Worm (Caenorhabditis elegans) whole organism, L1 larva: ENCODE measurements around the gene C55C3.7.

Experiments used
- C16A3.4 ChIP-seq: fragments of 150-350 bp; optimal IDR thresholded peaks from 2 replicates; lab custom pipeline; 2014; ENCODE audit warnings: missing biosample characterization, missing genetic modification characterization
- C34B4.2 ChIP-seq: sonication (generic microtip); optimal IDR thresholded peaks from 2 replicates; lab custom pipeline; 2017; ENCODE audit warnings: mild to moderate bottlenecking, missing genetic modification characterization, missing compliant biosample characterization
- F16B12.6 ChIP-seq: fragments of 150-350 bp; optimal IDR thresholded peaks from 2 replicates; lab custom pipeline; 2014; ENCODE audit warnings: missing biosample characterization, missing genetic modification characterization
- alr-1 ChIP-seq: fragments of 200-800 bp; sonication (Bioruptor generic); optimal IDR thresholded peaks from 2 replicates; lab custom pipeline; 2018; ENCODE audit warnings: borderline replicate concordance, mild to moderate bottlenecking, missing genetic modification characterization, missing compliant biosample characterization
- aly-2 ChIP-seq: fragments of 150-350 bp; optimal IDR thresholded peaks from 2 replicates; lab custom pipeline; 2014; ENCODE audit warnings: missing biosample characterization, missing genetic modification characterization
- ama-1 ChIP-seq: fragments of 150-350 bp; optimal IDR thresholded peaks from 2 replicates; lab custom pipeline; 2014
- blmp-1 ChIP-seq: fragments of 150-350 bp; optimal IDR thresholded peaks from 2 replicates; lab custom pipeline; 2014; ENCODE audit warnings: missing biosample characterization, missing genetic modification characterization
- ceh-8 ChIP-seq: fragments of 200-800 bp; sonication (Bioruptor generic); optimal IDR thresholded peaks from 2 replicates; lab custom pipeline; 2018; ENCODE audit warnings: mild to moderate bottlenecking, missing genetic modification characterization, moderate library complexity, missing compliant biosample characterization
- ceh-82 ChIP-seq, 3 experiments: fragments of 150-350 bp in 1 of 3; sonication (generic microtip) in 2 of 3; optimal IDR thresholded peaks; 2 replicates each; lab custom pipeline; 2014 to 2017; ENCODE audit warnings: missing biosample characterization in 3 of 3, missing genetic modification characterization in 3 of 3
- ceh-88 ChIP-seq: fragments of 200-800 bp; sonication (Bioruptor generic); IDR thresholded peaks from 2 replicates; pipeline ENCODE4 v1.3.6; 2022; ENCODE audit warnings: missing genetic modification characterization, missing compliant biosample characterization
- ceh-90 ChIP-seq: sonication (generic microtip); optimal IDR thresholded peaks from 2 replicates; lab custom pipeline; 2016; ENCODE audit warnings: missing genetic modification characterization, missing compliant biosample characterization
- elt-2 ChIP-seq: sonication (generic microtip); optimal IDR thresholded peaks from 2 replicates; lab custom pipeline; 2016; ENCODE audit warnings: missing genetic modification characterization, mild to moderate bottlenecking, inconsistent platforms, missing compliant biosample characterization, missing genetic modification reagents
- elt-3 ChIP-seq, 6 experiments: fragments of 150-350 bp in 1 of 6; sonication (generic microtip); optimal IDR thresholded peaks; 2 replicates each; lab custom pipeline; 2017 to 2018; ENCODE audit warnings: missing biosample characterization in 6 of 6, missing genetic modification characterization in 6 of 6, inconsistent platforms in 1 of 6
- ets-5 ChIP-seq: fragments of 200-800 bp; sonication (Bioruptor generic); IDR thresholded peaks from 2 replicates; pipeline ENCODE4 v1.3.6; 2022; ENCODE audit warnings: missing genetic modification characterization, missing compliant biosample characterization
- fkh-4 ChIP-seq: sonication (generic microtip); optimal IDR thresholded peaks from 2 replicates; lab custom pipeline; 2016; ENCODE audit warnings: missing compliant biosample characterization, missing genetic modification characterization, borderline replicate concordance
- fkh-8 ChIP-seq: sonication (generic microtip); optimal IDR thresholded peaks from 2 replicates; lab custom pipeline; 2016; ENCODE audit warnings: mild to moderate bottlenecking, missing genetic modification characterization, missing compliant biosample characterization
- grh-1 ChIP-seq: fragments of 200-800 bp; sonication (Bioruptor generic); IDR thresholded peaks from 2 replicates; pipeline ENCODE4 v1.3.6; 2022; ENCODE audit warnings: missing genetic modification reagents, missing genetic modification characterization, missing compliant biosample characterization
- hlh-17 ChIP-seq: fragments of 200-800 bp; sonication (Bioruptor generic); optimal IDR thresholded peaks from 2 replicates; lab custom pipeline; 2018; ENCODE audit warnings: missing genetic modification characterization, mild to moderate bottlenecking, missing compliant biosample characterization, moderate library complexity, borderline replicate concordance
- hpl-2 ChIP-seq: fragments of 150-350 bp; optimal IDR thresholded peaks from 2 replicates; lab custom pipeline; 2014; ENCODE audit warnings: missing biosample characterization, missing genetic modification reagents, missing genetic modification characterization
- irx-1 ChIP-seq: sonication (generic microtip); optimal IDR thresholded peaks from 2 replicates; lab custom pipeline; 2016; ENCODE audit warnings: missing genetic modification characterization, missing compliant biosample characterization
- isw-1 ChIP-seq: fragments of 200-800 bp; sonication (Bioruptor generic); IDR thresholded peaks from 2 replicates; pipeline ENCODE4 v1.3.6; 2022; ENCODE audit warnings: missing genetic modification characterization, missing compliant biosample characterization
- jun-1 ChIP-seq: fragments of 150-350 bp; optimal IDR thresholded peaks from 2 replicates; lab custom pipeline; 2014; ENCODE audit warnings: missing biosample characterization, missing genetic modification reagents, missing genetic modification characterization
- lin-13 ChIP-seq: fragments of 150-350 bp; optimal IDR thresholded peaks from 2 replicates; lab custom pipeline; 2014; ENCODE audit warnings: missing biosample characterization, missing genetic modification reagents, missing genetic modification characterization
- lin-14 ChIP-seq: fragments of 200-800 bp; sonication (Bioruptor generic); optimal IDR thresholded peaks from 2 replicates; lab custom pipeline; 2018; ENCODE audit warnings: mild to moderate bottlenecking, missing genetic modification characterization, moderate library complexity, missing compliant biosample characterization
- lin-15B ChIP-seq: fragments of 150-350 bp; sonication (generic microtip); optimal IDR thresholded peaks from 3 replicates; lab custom pipeline; 2014; ENCODE audit warnings: missing biosample characterization, missing genetic modification characterization
- lir-3 ChIP-seq: sonication (generic microtip); optimal IDR thresholded peaks from 2 replicates; lab custom pipeline; 2016; ENCODE audit warnings: mild to moderate bottlenecking, missing genetic modification characterization, moderate library complexity, missing compliant biosample characterization; ENCODE audit not compliant: poor library complexity
- lsy-2 ChIP-seq, 2 experiments: fragments of 150-350 bp; optimal IDR thresholded peaks; 2 replicates each; lab custom pipeline; 2014; ENCODE audit warnings: missing biosample characterization in 2 of 2, missing genetic modification characterization in 2 of 2
- mdl-1 ChIP-seq, 2 experiments: fragments of 150-350 bp; optimal IDR thresholded peaks; 2 replicates each; lab custom pipeline; 2014 to 2017; ENCODE audit warnings: missing biosample characterization in 2 of 2, missing genetic modification characterization in 2 of 2, inconsistent platforms in 1 of 2
- mep-1 ChIP-seq: fragments of 150-350 bp; optimal IDR thresholded peaks from 2 replicates; lab custom pipeline; 2014; ENCODE audit warnings: missing biosample characterization, missing genetic modification characterization
- nhr-11 ChIP-seq: fragments of 150-350 bp; optimal IDR thresholded peaks from 2 replicates; lab custom pipeline; 2014; ENCODE audit warnings: missing biosample characterization, missing genetic modification characterization
- nhr-12 ChIP-seq: sonication (generic microtip); optimal IDR thresholded peaks from 2 replicates; lab custom pipeline; 2017; ENCODE audit warnings: missing biosample characterization, missing genetic modification characterization
- nhr-19 ChIP-seq: fragments of 200-800 bp; sonication (Bioruptor generic); conservative IDR thresholded peaks from 2 replicates; pipeline ENCODE4 v1.3.6; 2022; ENCODE audit warnings: missing genetic modification characterization, missing compliant biosample characterization
- nhr-237 ChIP-seq: fragments of 150-350 bp; optimal IDR thresholded peaks from 2 replicates; lab custom pipeline; 2014; ENCODE audit warnings: missing biosample characterization, missing genetic modification characterization
- nhr-28 ChIP-seq: fragments of 150-350 bp; optimal IDR thresholded peaks from 2 replicates; lab custom pipeline; 2014; ENCODE audit warnings: missing biosample characterization, missing genetic modification characterization
- nhr-71 ChIP-seq: sonication (generic microtip); optimal IDR thresholded peaks from 2 replicates; lab custom pipeline; 2016; ENCODE audit warnings: mild to moderate bottlenecking, missing genetic modification characterization, moderate library complexity, missing compliant biosample characterization
- nhr-76 ChIP-seq: sonication (generic microtip); optimal IDR thresholded peaks from 2 replicates; lab custom pipeline; 2017; ENCODE audit warnings: missing biosample characterization, missing genetic modification characterization
- nhr-77 ChIP-seq: fragments of 150-350 bp; optimal IDR thresholded peaks from 2 replicates; lab custom pipeline; 2014; ENCODE audit warnings: missing biosample characterization, missing genetic modification characterization
- nhr-85 ChIP-seq: sonication (generic microtip); peaks from one replicate; lab custom pipeline; 2016; ENCODE audit warnings: missing genetic modification characterization, inconsistent platforms, missing compliant biosample characterization
- nhr-90 ChIP-seq: sonication (generic microtip); optimal IDR thresholded peaks from 2 replicates; lab custom pipeline; 2016; ENCODE audit warnings: mild to moderate bottlenecking, missing genetic modification characterization, missing compliant biosample characterization; ENCODE audit not compliant: poor library complexity
- pax-3 ChIP-seq: fragments of 200-800 bp; sonication (Bioruptor generic); optimal IDR thresholded peaks from 2 replicates; lab custom pipeline; 2018; ENCODE audit warnings: mild to moderate bottlenecking, missing genetic modification characterization, moderate library complexity, missing compliant biosample characterization
- pqm-1 ChIP-seq: sonication (generic microtip); optimal IDR thresholded peaks from 3 replicates; lab custom pipeline; 2017; ENCODE audit warnings: missing biosample characterization, missing genetic modification characterization
- rnt-1 ChIP-seq: sonication (generic microtip); optimal IDR thresholded peaks from 2 replicates; lab custom pipeline; 2016; ENCODE audit warnings: mild to moderate bottlenecking, missing genetic modification characterization, moderate library complexity, missing compliant biosample characterization
- sox-4 ChIP-seq: sonication (generic microtip); optimal IDR thresholded peaks from 2 replicates; lab custom pipeline; 2016; ENCODE audit warnings: missing genetic modification characterization, missing compliant biosample characterization
- sup-37 ChIP-seq: fragments of 200-800 bp; sonication (Bioruptor generic); optimal IDR thresholded peaks from 2 replicates; lab custom pipeline; 2018; ENCODE audit warnings: mild to moderate bottlenecking, missing genetic modification characterization, missing compliant biosample characterization
- swsn-7 ChIP-seq: sonication (generic microtip); optimal IDR thresholded peaks from 2 replicates; lab custom pipeline; 2016; ENCODE audit warnings: missing genetic modification characterization, missing compliant biosample characterization
- tbx-2 ChIP-seq: sonication (generic microtip); optimal IDR thresholded peaks from 2 replicates; lab custom pipeline; 2016; ENCODE audit warnings: missing genetic modification characterization, missing compliant biosample characterization
- unc-86 ChIP-seq: sonication (generic microtip); optimal IDR thresholded peaks from 2 replicates; lab custom pipeline; 2016; ENCODE audit warnings: missing genetic modification characterization, missing compliant biosample characterization
- xbp-1 ChIP-seq: sonication (generic microtip); optimal IDR thresholded peaks from 2 replicates; lab custom pipeline; 2016; ENCODE audit warnings: missing genetic modification characterization, missing compliant biosample characterization
- zip-4 ChIP-seq: fragments of 200-800 bp; sonication (Bioruptor generic); optimal IDR thresholded peaks from 2 replicates; lab custom pipeline; 2018; ENCODE audit warnings: mild to moderate bottlenecking, missing genetic modification characterization, moderate library complexity, missing compliant biosample characterization
- ztf-11 ChIP-seq, 2 experiments: sonication (generic microtip); optimal IDR thresholded peaks; 2 replicates each; lab custom pipeline; 2016 to 2017; ENCODE audit warnings: missing genetic modification characterization in 2 of 2, missing biosample characterization in 1 of 2, missing compliant biosample characterization in 1 of 2
- ztf-4 ChIP-seq: fragments of 150-350 bp; optimal IDR thresholded peaks from 2 replicates; lab custom pipeline; 2014; ENCODE audit warnings: missing biosample characterization, missing genetic modification characterization

Gene C55C3.7

ce11 chrIV:5657126-5657666 is 25.3 kb downstream of the C55C3.7 start (continued):
- TF ChIP-seq ets-5 (GFP tag; lab: Robert Waterston, UW) = no peak
- TF ChIP-seq tbx-2 (tag; lab: Kevin White, UChicago) = peak; percentile 92
- TF ChIP-seq pax-3 (tag; lab: Kevin White, UChicago) = peak; percentile 51
- no peak for TF ChIP-seq lin-15B (tag; lab: Kevin White, UChicago)
- TF ChIP-seq mep-1 (tag; lab: Kevin White, UChicago) = peak; percentile 50
- TF ChIP-seq hlh-17 = no peak
- TF ChIP-seq nhr-71 = peak; percentile 95
- no peak for TF ChIP-seq pqm-1
- TF ChIP-seq ceh-8 = no peak
- peak; percentile 13 to 71 (median 69) for TF ChIP-seq ceh-82 (tag; optimal IDR thresholded peaks at IDR 0.05; lab: Kevin White, UChicago)
- no peak for TF ChIP-seq ceh-90
- peak; percentile 45 for TF ChIP-seq nhr-237 (tag; lab: Kevin White, UChicago)
- TF ChIP-seq isw-1 (GFP tag; lab: Robert Waterston, UW) = peak; percentile 63
- TF ChIP-seq xbp-1 = peak; percentile 71
- TF ChIP-seq ceh-88 = peak; percentile 56; the same call in 1 of the 2 replicates
- peak; percentile 83 for TF ChIP-seq fkh-8 (tag; lab: Kevin White, UChicago)
- peak; percentile 67 for TF ChIP-seq nhr-11 (tag; lab: Kevin White, UChicago)
- peak; percentile 70 for TF ChIP-seq lin-13 (GFP tag; lab: Kevin White, UChicago)
- TF ChIP-seq zip-4 = no peak
- peak; percentile 47 for TF ChIP-seq lir-3 (tag; lab: Kevin White, UChicago)
- TF ChIP-seq nhr-12 (tag; lab: Kevin White, UChicago) = no peak
- TF ChIP-seq aly-2 = no peak
- no peak for TF ChIP-seq F16B12.6 (tag; lab: Kevin White, UChicago)
- no peak for TF ChIP-seq hpl-2
- TF ChIP-seq irx-1 (tag; lab: Kevin White, UChicago) = peak; percentile 75
- TF ChIP-seq elt-2 (tag; lab: Kevin White, UChicago) = no peak
- TF ChIP-seq ztf-11 (tag; optimal IDR thresholded peaks at IDR 0.05; lab: Kevin White, UChicago) = no peak
- no peak for TF ChIP-seq fkh-4
- no peak for TF ChIP-seq alr-1
- peak; percentile 73 to 81 for TF ChIP-seq lsy-2 (tag; optimal IDR thresholded peaks at IDR 0.05; lab: Kevin White, UChicago)
- TF ChIP-seq lin-14 (GFP tag; lab: Kevin White, UChicago) = peak; percentile 96
- TF ChIP-seq swsn-7 (tag; lab: Kevin White, UChicago) = peak; percentile 81

- TF ChIP-seq lin-13 (GFP tag; lab: Kevin White, UChicago) (peak; percentile 47), nhr-77 (tag; lab: Kevin White, UChicago) (peak; percentile 51), nhr-85 (tag; lab: Kevin White, UChicago) (peak; percentile 95), sox-4 (tag; lab: Kevin White, UChicago) (no peak), lin-15B (tag; lab: Kevin White, UChicago) (peak; percentile 72), fkh-8 (tag; lab: Kevin White, UChicago) (no peak), irx-1 (tag; lab: Kevin White, UChicago) (peak; percentile 26), aly-2 (no peak), mdl-1 (tag; optimal IDR thresholded peaks at IDR 0.05; lab: Kevin White, UChicago) (peak in 1 of 2 experiments; percentile 4), C16A3.4 (tag; lab: Kevin White, UChicago) (peak; percentile 41), nhr-19 (GFP tag; lab: Robert Waterston, UW) (peak; percentile 60), nhr-71 (peak; percentile 79), swsn-7 (tag; lab: Kevin White, UChicago) (peak; percentile 32), ceh-82 (tag; optimal IDR thresholded peaks at IDR 0.05; lab: Kevin White, UChicago) (peak in 2 of 3 experiments; percentile 37 to 54), grh-1 (GFP tag; lab: Robert Waterston, UW) (peak; percentile 48; the same call in 1 of the 2 replicates), xbp-1 (peak; percentile 39), C34B4.2 (no peak), jun-1 (peak; percentile 55), nhr-90 (tag; lab: Kevin White, UChicago) (peak; percentile 62), rnt-1 (tag; lab: Kevin White, UChicago) (peak; percentile 31), nhr-237 (tag; lab: Kevin White, UChicago) (peak; percentile 82), elt-3 (tag; optimal IDR thresholded peaks at IDR 0.05; lab: Kevin White, UChicago) (peak in 2 of 6 experiments; percentile 81 to 82), ceh-90 (no peak), pax-3 (tag; lab: Kevin White, UChicago) (no peak), ama-1 (no peak), sup-37 (GFP tag; lab: Kevin White, UChicago) (no peak), ztf-4 (tag; lab: Kevin White, UChicago) (peak; percentile 21), nhr-28 (peak; percentile 31), unc-86 (no peak), blmp-1 (tag; lab: Kevin White, UChicago) (peak; percentile 59), nhr-76 (no peak)
Measured at ce11 chrIV:5655966-5656389, 26.5 kb downstream of the C55C3.7 start.
